Worm (Caenorhabditis elegans) whole organism, L2 larva: Measurements from ENCODE around the gene D1079.1.

Source experiments
- R02D3.7 ChIP-seq: fragments of 150-350 bp; optimal IDR thresholded peaks from 2 replicates; lab custom pipeline; 2014; ENCODE audit warnings: missing biosample characterization, missing genetic modification characterization
- elt-1 ChIP-seq: fragments of 150-350 bp; optimal IDR thresholded peaks from 2 replicates; lab custom pipeline; 2014; ENCODE audit warnings: missing biosample characterization, missing genetic modification characterization
- elt-3 ChIP-seq: sonication (generic microtip); optimal IDR thresholded peaks from 2 replicates; lab custom pipeline; 2017; ENCODE audit warnings: missing biosample characterization, missing genetic modification characterization
- snpc-4 ChIP-seq: fragments of 150-350 bp; optimal IDR thresholded peaks from 2 replicates; lab custom pipeline; 2014; ENCODE audit warnings: missing biosample characterization, missing genetic modification characterization

DNA sequence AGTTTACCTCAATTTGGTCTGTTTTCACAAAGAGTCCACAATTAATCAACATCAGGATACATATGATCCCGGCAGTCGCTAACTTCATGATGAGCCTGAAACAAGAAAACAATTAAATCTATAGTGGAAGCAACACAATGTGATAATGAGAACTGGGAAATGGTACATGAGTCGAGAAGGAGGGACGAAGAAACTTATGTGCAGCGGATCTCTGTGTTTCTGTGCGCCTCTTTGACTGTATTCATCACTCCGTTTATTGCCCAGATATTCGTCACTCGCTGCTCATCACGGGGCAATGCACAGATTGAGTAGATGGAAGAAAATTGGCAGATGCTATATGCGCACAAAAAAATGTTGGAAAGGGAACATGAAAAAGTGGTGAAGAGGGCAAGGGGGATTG is 36.7 kb upstream of the D1079.1 start, which contains the start of gene R160.3:
- TF ChIP-seq elt-1, result no peak
- TF ChIP-seq elt-3, result no peak
- no peak for TF ChIP-seq R02D3.7 (tag; lab: Kevin White, UChicago)
- TF ChIP-seq snpc-4 (tag; lab: Kevin White, UChicago), result no peak
